Worm (Caenorhabditis elegans): ENCODE measurements around the gene F08F3.6.

ce11 chrV:5447057-5447456 is 27.2 kb upstream of the F08F3.6 start:
- TF ChIP-seq cog-1 (tag; optimal IDR thresholded peaks at IDR 0.05) (no peak), flt-1 (GFP tag; IDR thresholded peaks at IDR 0.05) (no peak), T22C8.4 (GFP tag; IDR thresholded peaks at IDR 0.05) (no peak), med-1 (GFP tag; optimal IDR thresholded peaks at IDR 0.05; ENCODE audit: insufficient read depth) (no peak)

All from whole organism, midembryonic.